Worm (Caenorhabditis elegans) whole organism, mixed stage, embryonic: ENCODE results near the gene T14G12.6.

Source experiments
- M03D4.4 ChIP-seq: sonication (generic microtip); optimal IDR thresholded peaks from 2 replicates; lab custom pipeline; 2017; ENCODE audit warnings: mild to moderate bottlenecking, missing genetic modification characterization, missing compliant biosample characterization
- bed-3 ChIP-seq: fragments of 200-800 bp; sonication (Bioruptor generic); optimal IDR thresholded peaks from 3 replicates; lab custom pipeline; 2018; ENCODE audit warnings: mild to moderate bottlenecking, missing genetic modification characterization, moderate library complexity, missing compliant biosample characterization
- blmp-1 ChIP-seq: fragments of 150-350 bp; optimal IDR thresholded peaks from 2 replicates; lab custom pipeline; 2014; ENCODE audit warnings: missing biosample characterization, missing genetic modification characterization
- ceh-39 ChIP-seq: fragments of 150-350 bp; optimal IDR thresholded peaks from 2 replicates; lab custom pipeline; 2014; ENCODE audit warnings: missing biosample characterization, missing genetic modification characterization
- ceh-43 ChIP-seq: fragments of 200-800 bp; sonication (Bioruptor generic); optimal IDR thresholded peaks from 2 replicates; lab custom pipeline; 2018; ENCODE audit warnings: mild to moderate bottlenecking, missing genetic modification characterization, moderate library complexity, missing compliant biosample characterization
- ceh-83 ChIP-seq: fragments of 200-800 bp; sonication (Bioruptor generic); optimal IDR thresholded peaks from 2 replicates; lab custom pipeline; 2018; ENCODE audit warnings: mild to moderate bottlenecking, missing genetic modification characterization, missing compliant biosample characterization
- cnd-1 ChIP-seq: fragments of 200-800 bp; sonication (Bioruptor generic); optimal IDR thresholded peaks from 2 replicates; lab custom pipeline; 2018; ENCODE audit warnings: mild to moderate bottlenecking, missing genetic modification characterization, missing compliant biosample characterization
- drap-1 ChIP-seq: fragments of 200-800 bp; sonication (Bioruptor generic); optimal IDR thresholded peaks from 3 replicates; lab custom pipeline; 2018; ENCODE audit warnings: mild to moderate bottlenecking, missing genetic modification characterization, missing compliant biosample characterization
- elt-1 ChIP-seq: sonication (generic microtip); optimal IDR thresholded peaks from 2 replicates; lab custom pipeline; 2017; ENCODE audit warnings: missing genetic modification characterization, mild to moderate bottlenecking, missing compliant biosample characterization, antibody characterized with exemption, moderate library complexity, borderline replicate concordance; ENCODE audit not compliant: insufficient read depth
- elt-3 ChIP-seq: fragments of 150-350 bp; optimal IDR thresholded peaks from 2 replicates; lab custom pipeline; 2014; ENCODE audit warnings: missing biosample characterization, missing genetic modification characterization
- flh-1 ChIP-seq: fragments of 200-800 bp; sonication (Bioruptor generic); optimal IDR thresholded peaks from 2 replicates; lab custom pipeline; 2018; ENCODE audit warnings: mild to moderate bottlenecking, missing genetic modification characterization, moderate library complexity, missing compliant biosample characterization
- ham-2 ChIP-seq: fragments of 200-800 bp; sonication (Bioruptor generic); optimal IDR thresholded peaks from 2 replicates; lab custom pipeline; 2018; ENCODE audit warnings: mild to moderate bottlenecking, missing genetic modification characterization, missing compliant biosample characterization
- lin-13 ChIP-seq: fragments of 150-350 bp; optimal IDR thresholded peaks from 2 replicates; lab custom pipeline; 2014; ENCODE audit warnings: missing biosample characterization, missing genetic modification characterization
- lin-32 ChIP-seq: fragments of 200-800 bp; sonication (Bioruptor generic); optimal IDR thresholded peaks from 2 replicates; lab custom pipeline; 2018; ENCODE audit warnings: mild to moderate bottlenecking, missing genetic modification characterization, missing compliant biosample characterization
- lsy-2 ChIP-seq: fragments of 150-350 bp; optimal IDR thresholded peaks from 2 replicates; lab custom pipeline; 2014; ENCODE audit warnings: missing biosample characterization, missing genetic modification characterization
- mab-5 ChIP-seq: fragments of 150-350 bp; optimal IDR thresholded peaks from 2 replicates; lab custom pipeline; 2014; ENCODE audit warnings: missing biosample characterization, missing genetic modification characterization
- mep-1 ChIP-seq: fragments of 150-350 bp; optimal IDR thresholded peaks from 2 replicates; lab custom pipeline; 2017; ENCODE audit warnings: missing biosample characterization, missing genetic modification reagents, missing genetic modification characterization, inconsistent platforms
- mls-2 ChIP-seq: sonication (generic microtip); optimal IDR thresholded peaks from 2 replicates; lab custom pipeline; 2016; ENCODE audit warnings: mild to moderate bottlenecking, missing genetic modification characterization, moderate library complexity, missing compliant biosample characterization
- nhr-12 ChIP-seq: fragments of 150-350 bp; optimal IDR thresholded peaks from 2 replicates; lab custom pipeline; 2014; ENCODE audit warnings: missing biosample characterization, missing genetic modification characterization
- nhr-2 ChIP-seq: fragments of 150-350 bp; optimal IDR thresholded peaks from 2 replicates; lab custom pipeline; 2014; ENCODE audit warnings: missing biosample characterization, missing genetic modification characterization
- nhr-237 ChIP-seq: fragments of 150-350 bp; optimal IDR thresholded peaks from 2 replicates; lab custom pipeline; 2014; ENCODE audit warnings: missing biosample characterization, missing genetic modification characterization
- nhr-28 ChIP-seq: fragments of 150-350 bp; optimal IDR thresholded peaks from 2 replicates; lab custom pipeline; 2014; ENCODE audit warnings: missing biosample characterization, missing genetic modification characterization
- nhr-76 ChIP-seq: sonication (generic microtip); optimal IDR thresholded peaks from 2 replicates; lab custom pipeline; 2017; ENCODE audit warnings: missing biosample characterization, missing genetic modification characterization
- sem-2 ChIP-seq: fragments of 200-800 bp; sonication (Bioruptor generic); optimal IDR thresholded peaks from 2 replicates; lab custom pipeline; 2018; ENCODE audit warnings: mild to moderate bottlenecking, missing genetic modification characterization, missing compliant biosample characterization
- snpc-4 ChIP-seq: fragments of 150-350 bp; optimal IDR thresholded peaks from 2 replicates; lab custom pipeline; 2014; ENCODE audit warnings: missing biosample characterization, missing genetic modification characterization
- sptf-1 ChIP-seq: sonication (generic microtip); optimal IDR thresholded peaks from 2 replicates; lab custom pipeline; 2017; ENCODE audit warnings: mild to moderate bottlenecking, missing genetic modification characterization, moderate library complexity, missing compliant biosample characterization
- tbx-8 ChIP-seq: fragments of 200-800 bp; sonication (Bioruptor generic); optimal IDR thresholded peaks from 2 replicates; lab custom pipeline; 2018; ENCODE audit warnings: mild to moderate bottlenecking, missing genetic modification characterization, moderate library complexity, missing compliant biosample characterization
- unc-120 ChIP-seq: sonication (generic microtip); optimal IDR thresholded peaks from 2 replicates; lab custom pipeline; 2017; ENCODE audit warnings: missing genetic modification characterization, missing compliant biosample characterization; ENCODE audit not compliant: poor library complexity, severe bottlenecking
- unc-39 ChIP-seq: fragments of 150-350 bp; optimal IDR thresholded peaks from 2 replicates; lab custom pipeline; 2014; ENCODE audit warnings: missing biosample characterization, missing genetic modification characterization
- unc-62 ChIP-seq: fragments of 150-350 bp; optimal IDR thresholded peaks from 2 replicates; lab custom pipeline; 2014; ENCODE audit warnings: missing biosample characterization, missing genetic modification reagents, missing genetic modification characterization
- zip-8 ChIP-seq: fragments of 150-350 bp; optimal IDR thresholded peaks from 2 replicates; lab custom pipeline; 2014; ENCODE audit warnings: missing biosample characterization, missing genetic modification characterization
- ztf-11 ChIP-seq: fragments of 150-350 bp; optimal IDR thresholded peaks from 2 replicates; lab custom pipeline; 2014; ENCODE audit warnings: missing biosample characterization, missing genetic modification characterization

Gene T14G12.6

DNA sequence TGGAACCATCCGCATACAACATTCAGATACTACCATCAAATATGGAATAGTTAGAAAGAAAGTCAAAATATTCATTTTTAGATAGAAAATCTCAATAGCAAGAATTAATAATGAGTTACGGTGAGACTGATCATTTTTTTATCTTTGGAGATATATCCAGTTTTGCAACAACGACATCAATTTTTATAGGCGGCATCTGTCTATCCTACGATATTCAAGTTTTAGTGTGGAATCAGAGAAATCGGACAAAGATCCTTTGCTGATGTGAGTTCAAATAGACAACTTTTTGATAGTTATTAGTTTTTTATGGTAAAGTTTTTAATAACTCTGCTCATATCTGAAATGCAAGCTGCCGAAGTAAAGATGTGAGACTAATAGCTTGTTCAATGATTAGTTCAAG is 7.3 kb upstream of the T14G12.6 start, which contains the start of gene F47B7.4:
Gene F47B7.4, minus strand, starts transcription at position 101 of the 400 bp plus-strand sequence.
- TF ChIP-seq zip-8 (tag; lab: Kevin White, UChicago) (no peak), nhr-2 (tag; lab: Kevin White, UChicago) (no peak), mab-5 (tag; lab: Kevin White, UChicago) (no peak), snpc-4 (tag; lab: Kevin White, UChicago) (no peak), lin-13 (tag; lab: Kevin White, UChicago) (no peak), flh-1 (GFP tag; lab: Kevin White, UChicago) (no peak), M03D4.4 (tag; lab: Kevin White, UChicago) (no peak), ztf-11 (tag; lab: Kevin White, UChicago) (no peak), nhr-12 (no peak), cnd-1 (tag; lab: Kevin White, UChicago) (no peak), ceh-83 (no peak), elt-3 (tag; lab: Kevin White, UChicago) (no peak), ceh-39 (tag; lab: Kevin White, UChicago) (no peak), nhr-28 (tag; lab: Kevin White, UChicago) (no peak), lin-32 (GFP tag; lab: Kevin White, UChicago) (no peak), tbx-8 (GFP tag; lab: Kevin White, UChicago) (no peak), blmp-1 (no peak)

DNA sequence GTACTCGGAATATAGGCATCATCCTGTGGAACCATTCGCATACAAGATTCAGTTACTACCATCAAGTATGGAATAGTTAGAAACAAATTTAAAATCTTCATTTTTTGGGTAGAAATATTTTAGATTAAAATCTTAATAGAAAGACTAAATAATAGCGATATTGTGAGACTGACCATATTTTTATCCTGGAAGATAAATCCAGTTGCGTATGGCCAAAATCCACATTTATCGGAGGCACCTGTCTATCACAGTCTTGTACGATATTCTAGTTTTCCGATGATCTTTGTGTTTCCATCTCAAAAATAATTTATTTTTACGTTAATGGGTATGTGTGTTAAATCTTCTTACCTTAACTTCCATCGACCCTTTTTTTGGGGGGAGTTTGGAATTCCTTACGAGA is 5.0 kb upstream of the T14G12.6 start, which contains the start of gene F47B7.3:
Gene F47B7.3, minus strand, starts transcription at position 101 of the 400 bp plus-strand sequence.
- no peak for TF ChIP-seq M03D4.4 (tag; lab: Kevin White, UChicago)
- TF ChIP-seq blmp-1, result no peak

DNA sequence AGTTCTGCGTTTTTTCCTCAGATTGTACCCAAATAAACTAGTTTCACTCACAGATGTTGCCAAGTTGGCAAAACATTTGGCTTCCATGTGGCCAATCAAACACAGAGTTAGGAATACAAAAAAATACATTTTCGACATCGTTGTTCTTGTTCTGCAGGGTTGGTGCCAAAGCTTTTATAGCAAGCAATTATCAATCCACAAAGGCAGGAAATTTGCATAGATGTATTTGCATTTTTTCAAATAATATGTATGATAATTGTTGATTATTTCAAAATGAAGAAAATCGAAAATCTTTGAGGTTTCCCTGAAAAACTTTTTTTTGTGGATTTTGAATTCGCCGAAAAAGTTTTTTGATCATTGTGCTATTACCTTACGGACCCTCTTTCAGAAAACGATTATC is 3.2 kb upstream of the T14G12.6 start, which contains the start of gene T14G12.11:
Gene T14G12.11, minus strand, starts transcription at position 138 of the 400 bp plus-strand sequence.
- TF ChIP-seq ceh-43 (GFP tag; lab: Kevin White, UChicago) (no peak), nhr-28 (tag; lab: Kevin White, UChicago) (no peak), sem-2 (GFP tag; lab: Kevin White, UChicago) (no peak), ceh-83 (no peak), elt-3 (tag; lab: Kevin White, UChicago) (no peak), lin-13 (tag; lab: Kevin White, UChicago) (no peak), mls-2 (no peak), mep-1 (no peak), bed-3 (GFP tag; lab: Kevin White, UChicago) (no peak), ham-2 (GFP tag; lab: Kevin White, UChicago) (no peak), elt-1 (tag; lab: Kevin White, UChicago) (no peak), lin-32 (GFP tag; lab: Kevin White, UChicago) (no peak), nhr-12 (no peak), unc-39 (tag; lab: Kevin White, UChicago) (no peak), nhr-76 (tag; lab: Kevin White, UChicago) (no peak), unc-62 (no peak), snpc-4 (tag; lab: Kevin White, UChicago) (no peak), ceh-39 (tag; lab: Kevin White, UChicago) (no peak), ztf-11 (tag; lab: Kevin White, UChicago) (no peak)
- TF ChIP-seq, all 35 proteins: peak for 0

DNA sequence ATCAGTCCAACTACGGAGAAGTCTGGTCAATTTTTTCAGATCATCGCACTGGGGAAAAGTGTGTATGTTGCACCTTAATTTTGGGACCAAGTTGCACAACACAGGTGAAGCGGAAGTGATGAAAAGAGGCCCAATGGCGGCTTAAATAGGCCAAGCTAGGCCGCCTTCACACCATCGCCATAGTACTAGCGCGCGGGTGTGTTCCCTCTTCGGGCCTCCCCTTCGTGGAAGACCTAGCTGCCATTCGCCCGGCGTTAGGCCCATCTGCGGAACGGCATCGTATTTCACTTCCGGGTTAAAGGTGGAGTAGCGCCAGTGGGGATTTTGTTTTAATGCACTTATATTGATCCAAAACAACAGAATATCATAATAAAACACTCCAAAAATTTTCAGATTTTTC is 575 bp upstream of the T14G12.6 start:
- no peak for TF ChIP-seq unc-120 (tag; lab: Kevin White, UChicago)
- no peak for TF ChIP-seq bed-3 (GFP tag; lab: Kevin White, UChicago)
- TF ChIP-seq nhr-237 (tag; lab: Kevin White, UChicago), result no peak
- no peak for TF ChIP-seq elt-3 (tag; lab: Kevin White, UChicago)
- TF ChIP-seq ham-2 (GFP tag; lab: Kevin White, UChicago), result no peak
- TF ChIP-seq sptf-1 (tag; lab: Kevin White, UChicago), result no peak
- no peak for TF ChIP-seq ceh-43 (GFP tag; lab: Kevin White, UChicago)
- no peak for TF ChIP-seq unc-39 (tag; lab: Kevin White, UChicago)
- TF ChIP-seq nhr-12, result no peak
- TF ChIP-seq elt-1 (tag; lab: Kevin White, UChicago), result no peak
- no peak for TF ChIP-seq sem-2 (GFP tag; lab: Kevin White, UChicago)
- no peak for TF ChIP-seq lsy-2
- no peak for TF ChIP-seq drap-1 (GFP tag; lab: Kevin White, UChicago)
- no peak for TF ChIP-seq nhr-28 (tag; lab: Kevin White, UChicago)
